Worm (Caenorhabditis elegans) whole organism, L1 larva: ENCODE results near the gene melo-1.

ENCODE experiments used
- dpl-1 ChIP-seq, 3 experiments: fragments of 150-350 bp in 2 of 3; sonication (generic microtip) in 1 of 3; optimal IDR thresholded peaks; 2 replicates each; lab custom pipeline; 2014 to 2017; ENCODE audit warnings: missing biosample characterization in 3 of 3, missing genetic modification characterization in 3 of 3, missing genetic modification reagents in 3 of 3
- jun-1 ChIP-seq: fragments of 150-350 bp; optimal IDR thresholded peaks from 2 replicates; lab custom pipeline; 2014; ENCODE audit warnings: missing biosample characterization, missing genetic modification reagents, missing genetic modification characterization
- lin-14 ChIP-seq: fragments of 200-800 bp; sonication (Bioruptor generic); optimal IDR thresholded peaks from 2 replicates; lab custom pipeline; 2018; ENCODE audit warnings: mild to moderate bottlenecking, missing genetic modification characterization, moderate library complexity, missing compliant biosample characterization
- lin-15B ChIP-seq: fragments of 150-350 bp; sonication (generic microtip); optimal IDR thresholded peaks from 3 replicates; lab custom pipeline; 2014; ENCODE audit warnings: missing biosample characterization, missing genetic modification characterization
- lin-39 ChIP-seq: fragments of 150-350 bp; optimal IDR thresholded peaks from 2 replicates; lab custom pipeline; 2014; ENCODE audit warnings: missing biosample characterization, missing genetic modification reagents, missing genetic modification characterization
- lir-3 ChIP-seq: sonication (generic microtip); optimal IDR thresholded peaks from 2 replicates; lab custom pipeline; 2016; ENCODE audit warnings: mild to moderate bottlenecking, missing genetic modification characterization, moderate library complexity, missing compliant biosample characterization; ENCODE audit not compliant: poor library complexity
- nhr-76 ChIP-seq: sonication (generic microtip); optimal IDR thresholded peaks from 2 replicates; lab custom pipeline; 2017; ENCODE audit warnings: missing biosample characterization, missing genetic modification characterization
- nhr-77 ChIP-seq: fragments of 150-350 bp; optimal IDR thresholded peaks from 2 replicates; lab custom pipeline; 2014; ENCODE audit warnings: missing biosample characterization, missing genetic modification characterization
- skn-1 ChIP-seq: fragments of 150-350 bp; optimal IDR thresholded peaks from 2 replicates; lab custom pipeline; 2014; ENCODE audit warnings: missing biosample characterization, missing genetic modification characterization
- swsn-7 ChIP-seq: sonication (generic microtip); optimal IDR thresholded peaks from 2 replicates; lab custom pipeline; 2016; ENCODE audit warnings: missing genetic modification characterization, missing compliant biosample characterization
- tlp-1 ChIP-seq: fragments of 150-350 bp; optimal IDR thresholded peaks from 2 replicates; lab custom pipeline; 2014; ENCODE audit warnings: missing biosample characterization, missing genetic modification characterization
- unc-98 ChIP-seq: fragments of 200-800 bp; sonication (Bioruptor generic); IDR thresholded peaks from 2 replicates; pipeline ENCODE4 v1.3.6; 2022; ENCODE audit warnings: missing genetic modification characterization, missing compliant biosample characterization
- ztf-4 ChIP-seq: fragments of 150-350 bp; optimal IDR thresholded peaks from 2 replicates; lab custom pipeline; 2014; ENCODE audit warnings: missing biosample characterization, missing genetic modification characterization

ce11 chrIV:14800931-14801330, 14.1 kb downstream of the melo-1 start:
- TF ChIP-seq swsn-7 (tag; lab: Kevin White, UChicago) (no peak), nhr-77 (no peak), nhr-76 (no peak), jun-1 (tag; lab: Kevin White, UChicago) (no peak), lir-3 (tag; lab: Kevin White, UChicago) (no peak), unc-98 (GFP tag; lab: Robert Waterston, UW) (no peak), lin-39 (tag; lab: Kevin White, UChicago) (no peak), lin-14 (no peak), ztf-4 (no peak), skn-1 (tag; lab: Kevin White, UChicago) (no peak), dpl-1 (GFP tag; optimal IDR thresholded peaks at IDR 0.05; lab: Kevin White, UChicago) (no peak), lin-15B (no peak), tlp-1 (no peak)
